Worm (Caenorhabditis elegans): ENCODE data around the gene C01B10.6.
A peak's percentile ranks its signal among the peaks of the same experiment; 100 is the strongest.

Gene C01B10.6

DNA sequence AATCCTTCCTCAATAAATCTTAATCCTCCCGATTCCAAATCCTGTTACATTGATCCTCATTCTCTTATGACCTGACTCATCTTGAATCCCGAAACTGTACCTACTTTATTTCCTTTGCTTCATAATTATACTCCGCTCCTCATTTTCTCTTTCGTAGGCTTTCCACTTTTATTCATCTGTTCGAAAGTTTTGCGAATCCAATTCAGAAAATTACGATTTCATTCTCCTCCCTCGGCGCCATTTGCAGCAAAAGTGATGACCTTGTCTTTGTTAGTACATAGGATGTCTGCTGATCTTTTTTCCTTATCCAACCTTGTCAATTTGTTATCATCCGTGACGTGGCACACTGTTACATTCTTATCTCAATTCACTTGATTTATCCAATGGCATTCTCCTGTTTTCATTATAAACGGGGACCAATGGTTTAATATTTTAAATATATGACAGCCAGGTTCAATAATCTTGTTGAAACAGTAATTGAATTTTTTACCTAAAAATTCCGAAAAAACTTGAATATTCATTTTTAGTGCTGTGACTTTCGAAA, 12.6 kb downstream of the C01B10.6 start:
- TF ChIP-seq F57A8.1 (GFP tag; optimal IDR thresholded peaks at IDR 0.05) (no peak), lsl-1 (GFP tag; optimal IDR thresholded peaks at IDR 0.05) (no peak), C06A6.2 (GFP tag; conservative IDR thresholded peaks at IDR 0.05) (no peak), nhr-90 (tag; optimal IDR thresholded peaks at IDR 0.05) (no peak), lir-1 (GFP tag; conservative IDR thresholded peaks at IDR 0.05) (no peak), mel-28 (tag; optimal IDR thresholded peaks at IDR 0.05; ENCODE audit: borderline replicate concordance) (no peak)

ce11 chrIV:6653663-6654201, 13.8 kb downstream of the C01B10.6 start:
- TF ChIP-seq hmg-1.2 (GFP tag; IDR thresholded peaks at IDR 0.05) = no peak
- TF ChIP-seq F22D6.2 (tag; optimal IDR thresholded peaks at IDR 0.05) = no peak

DNA sequence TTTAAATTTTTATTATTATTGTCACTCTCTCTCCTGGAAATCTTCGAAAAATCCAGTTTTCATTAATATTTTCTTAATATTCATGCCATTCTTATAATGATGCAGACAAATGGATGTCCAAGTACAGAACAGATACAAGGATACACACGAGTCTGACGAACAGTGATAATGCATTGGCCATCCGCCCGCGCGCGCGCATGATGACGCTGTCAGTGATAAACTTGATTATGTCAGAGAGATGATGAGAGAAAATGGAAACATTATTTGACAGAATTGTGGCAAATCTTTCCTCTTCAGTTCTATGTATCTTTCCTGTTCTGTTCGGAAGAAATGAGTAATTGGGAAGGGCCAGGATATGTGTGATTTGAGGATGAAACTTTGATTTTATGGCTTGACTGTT, 15.8 kb downstream of the C01B10.6 start:
- no peak for TF ChIP-seq F57A8.1 (GFP tag; optimal IDR thresholded peaks at IDR 0.05)
- TF ChIP-seq hmg-1.2 (GFP tag; IDR thresholded peaks at IDR 0.05) = no peak
- no peak for TF ChIP-seq hlh-26 (GFP tag; conservative IDR thresholded peaks at IDR 0.05)
- no peak for TF ChIP-seq ceh-27 (GFP tag; optimal IDR thresholded peaks at IDR 0.05)
- no peak for TF ChIP-seq K12H6.12 (tag; optimal IDR thresholded peaks at IDR 0.05)
- no peak for TF ChIP-seq atf-7 (tag; optimal IDR thresholded peaks at IDR 0.05)
- no peak for TF ChIP-seq mes-4 (tag; optimal IDR thresholded peaks at IDR 0.05)
- no peak for TF ChIP-seq lag-1 (GFP tag; IDR thresholded peaks at IDR 0.05)
- TF ChIP-seq F10E7.11 (tag; optimal IDR thresholded peaks at IDR 0.05) = no peak

DNA sequence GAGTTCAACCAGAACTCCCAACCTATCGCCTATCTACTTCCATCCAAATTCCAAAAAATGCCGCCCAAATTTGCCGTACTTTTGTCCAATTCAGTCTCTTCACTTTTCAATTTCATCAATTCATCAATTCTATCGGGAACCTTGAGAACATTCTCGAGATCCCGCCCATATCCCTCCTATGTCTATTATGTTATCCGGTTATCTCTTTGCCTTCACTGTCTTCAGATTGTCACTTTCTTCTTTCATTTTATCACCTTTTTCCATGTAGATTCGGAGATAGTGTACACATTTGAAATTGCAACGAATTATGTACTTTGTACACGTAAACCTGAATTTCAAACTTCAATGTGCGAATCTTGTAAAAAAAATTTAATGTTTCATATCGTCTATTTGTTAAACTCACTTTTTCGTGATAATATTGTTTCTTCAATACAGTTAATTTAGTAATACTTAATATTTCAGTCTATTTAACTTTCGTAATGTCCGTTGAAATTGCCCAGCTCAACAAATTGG, 17.6 kb downstream of the C01B10.6 start, which contains the start of gene C01B10.11:
C01B10.11 (plus strand) TSS at position 463 of the 513 bp plus-strand sequence.
- TF ChIP-seq ceh-91 (GFP tag; IDR thresholded peaks at IDR 0.05) = no peak
- no peak for TF ChIP-seq T07F8.4 (tag; optimal IDR thresholded peaks at IDR 0.05)
- TF ChIP-seq F22D6.2 (tag; optimal IDR thresholded peaks at IDR 0.05) = no peak
- TF ChIP-seq snpc-4 (GFP tag; optimal IDR thresholded peaks at IDR 0.05) = no peak
- TF ChIP-seq snpc-4 (tag; optimal IDR thresholded peaks at IDR 0.05) = no peak
- no peak for TF ChIP-seq ztf-28 (GFP tag; IDR thresholded peaks at IDR 0.05)
- no peak for TF ChIP-seq ceh-27 (GFP tag; optimal IDR thresholded peaks at IDR 0.05)
- no peak for TF ChIP-seq akir-1 (GFP tag; optimal IDR thresholded peaks at IDR 0.05)
- TF ChIP-seq aptf-2 (GFP tag; conservative IDR thresholded peaks at IDR 0.05) = no peak
- TF ChIP-seq lin-26 (GFP tag; IDR thresholded peaks at IDR 0.05) = no peak
- no peak for TF ChIP-seq F52B5.7 (tag; optimal IDR thresholded peaks at IDR 0.05)
- TF ChIP-seq B0035.1 (tag; optimal IDR thresholded peaks at IDR 0.05) = no peak

ce11 chrIV:6664336-6664735, 24.4 kb downstream of the C01B10.6 start:
- TF ChIP-seq T26A5.8 (tag; optimal IDR thresholded peaks at IDR 0.05) (peak; percentile 6), hrde-1 (tag; optimal IDR thresholded peaks at IDR 0.05; ENCODE audit: borderline replicate concordance) (peak; percentile 44), mcd-1 (GFP tag; IDR thresholded peaks at IDR 0.05) (no peak), dpl-1 (GFP tag; optimal IDR thresholded peaks at IDR 0.05) (peak; percentile 13), Y95B8A.8 (GFP tag; IDR thresholded peaks at IDR 0.05) (no peak), sea-2 (GFP tag; IDR thresholded peaks at IDR 0.05) (no peak), snpc-4 (GFP tag; optimal IDR thresholded peaks at IDR 0.05) (peak; percentile 92), snpc-4 (tag; optimal IDR thresholded peaks at IDR 0.05) (peak; percentile 92 to 96 (median 94)), lsl-1 (GFP tag; optimal IDR thresholded peaks at IDR 0.05) (peak; percentile 60), nhr-27 (tag; optimal IDR thresholded peaks at IDR 0.05) (no peak), him-1 (tag; optimal IDR thresholded peaks at IDR 0.05) (peak; percentile 69), lin-54 (GFP tag; optimal IDR thresholded peaks at IDR 0.05) (peak; percentile 57), C17E4.6 (GFP tag; IDR thresholded peaks at IDR 0.05) (peak; percentile 53; the same call in 1 of the 2 replicates), Y56A3A.18 (GFP tag; IDR thresholded peaks at IDR 0.05) (no peak), F33H1.4 (GFP tag; IDR thresholded peaks at IDR 0.05) (peak; percentile 59; the same call in 1 of the 2 replicates), snpc-1.1 (tag; optimal IDR thresholded peaks at IDR 0.05; ENCODE audit: insufficient read depth) (peak; percentile 93), D2030.7 (GFP tag; IDR thresholded peaks at IDR 0.05) (peak; percentile 94), F23B12.7 (tag; optimal IDR thresholded peaks at IDR 0.05; ENCODE audit: insufficient read depth) (peak; percentile 51)

Data from whole organism, young adult.